Fruit fly (Drosophila melanogaster) S2 (cell line): ENCODE measurements around the gene CG32022.

ENCODE experiments used
- CG8478 ChIP-seq: fragments of >200 bp; optimal IDR thresholded peaks from 2 replicates; lab custom pipeline; 2018
- CTCF ChIP-seq, 2 experiments: fragments of >200 bp; optimal IDR thresholded peaks; 2 replicates each; lab custom pipeline; 2018

DNA sequence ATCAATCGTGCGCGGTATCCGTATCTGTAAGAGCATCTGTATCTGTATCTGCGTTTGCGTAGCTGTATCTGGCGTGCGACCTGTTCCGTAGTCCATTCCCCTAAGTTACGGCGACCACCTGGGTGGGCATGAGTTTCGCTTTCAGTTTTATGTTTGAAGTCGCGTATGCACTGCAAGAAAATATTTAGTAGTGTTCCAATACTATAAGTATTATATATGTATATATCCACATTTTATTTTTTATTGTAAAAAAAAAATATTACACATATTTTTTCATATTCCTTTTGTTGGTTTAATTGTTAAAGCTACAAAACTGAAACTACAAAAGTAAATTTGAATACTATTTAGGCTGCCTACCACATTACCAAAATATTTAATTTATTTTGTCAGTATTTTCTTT lies 8.2 kb downstream of the CG32022 start:
- TF ChIP-seq CTCF (optimal IDR thresholded peaks at IDR 0.05; lab: Kevin White, UChicago) = no peak
- no peak for TF ChIP-seq CG8478 (lab: Kevin White, UChicago)
